Worm (Caenorhabditis elegans): ENCODE measurements around the gene kel-3.

The kel-3 gene

ce11 chrIII:13503379-13503778, 38.8 kb downstream of the kel-3 start, which contains the start of gene T28A8.4:
Gene T28A8.4, plus strand, starts transcription at chrIII:13503679.
- TF ChIP-seq nhr-25 (tag; optimal IDR thresholded peaks at IDR 0.05) (no peak), egl-27 (tag; optimal IDR thresholded peaks at IDR 0.05) (no peak), nhr-23 (tag; optimal IDR thresholded peaks at IDR 0.05) (no peak), ztf-4 (tag; optimal IDR thresholded peaks at IDR 0.05) (no peak)

- TF ChIP-seq zag-1 (tag; optimal IDR thresholded peaks at IDR 0.05) (no peak), lin-15B (tag; optimal IDR thresholded peaks at IDR 0.05) (no peak), fkh-2 (tag; optimal IDR thresholded peaks at IDR 0.05) (no peak), ceh-28 (tag; optimal IDR thresholded peaks at IDR 0.05) (no peak), nhr-12 (tag; optimal IDR thresholded peaks at IDR 0.05) (no peak), pqm-1 (tag; optimal IDR thresholded peaks at IDR 0.05) (no peak), hmg-11 (tag; optimal IDR thresholded peaks at IDR 0.05) (no peak), sea-2 (GFP tag; optimal IDR thresholded peaks at IDR 0.05) (no peak), unc-39 (tag; optimal IDR thresholded peaks at IDR 0.05) (no peak), nhr-23 (tag; optimal IDR thresholded peaks at IDR 0.05) (no peak), fkh-10 (GFP tag; optimal IDR thresholded peaks at IDR 0.05) (no peak)
These were observed 41.1 kb downstream of the kel-3 start, which contains the start of gene T28A8.3 for ce11 chrIII:13505718-13506117. Gene T28A8.3, plus strand, starts transcription at chrIII:13506018.

ce11 chrIII:13510753-13511152, 46.1 kb downstream of the kel-3 start:
- TF ChIP-seq nhr-28 (tag; optimal IDR thresholded peaks at IDR 0.05) (no peak), unc-62 (GFP tag; optimal IDR thresholded peaks at IDR 0.05) (no peak), nhr-77 (tag; optimal IDR thresholded peaks at IDR 0.05) (no peak)

ce11 chrIII:13514470-13514869, 49.9 kb downstream of the kel-3 start, which contains the start of gene mlh-1:
Gene mlh-1, minus strand, starts transcription at chrIII:13514570.
- TF ChIP-seq ceh-28 (tag; optimal IDR thresholded peaks at IDR 0.05) (peak; percentile 15), ztf-4 (tag; optimal IDR thresholded peaks at IDR 0.05) (no peak)

ce11 chrIII:13518437-13518836, 53.8 kb downstream of the kel-3 start:
- TF ChIP-seq mml-1 (tag; optimal IDR thresholded peaks at IDR 0.05), result no peak

Data from whole organism, L3 larva.